Fruit fly (Drosophila melanogaster) whole organism, embryonic: ENCODE data around the gene Cyp6d4.

Experiments used
- BtbVII ChIP-seq: fragments of 200-800 bp; sonication (Bioruptor generic); optimal IDR thresholded peaks from 3 replicates; lab custom pipeline; 2017; ENCODE audit warnings: missing biosample characterization, mild to moderate bottlenecking, missing genetic modification characterization
- CG12219 ChIP-seq: fragments of 200-800 bp; sonication (Bioruptor generic); optimal IDR thresholded peaks from 3 replicates; lab custom pipeline; 2018; ENCODE audit warnings: missing biosample characterization, mild to moderate bottlenecking, missing genetic modification characterization
- CG15696 ChIP-seq: fragments of 200-800 bp; sonication (Bioruptor generic); optimal IDR thresholded peaks from 2 replicates; lab custom pipeline; 2019; ENCODE audit warnings: missing biosample characterization, mild to moderate bottlenecking, missing genetic modification characterization, moderate library complexity
- CG2889 ChIP-seq: fragments of 200-800 bp; sonication (Bioruptor generic); IDR thresholded peaks from 3 replicates; pipeline ENCODE4 v1.3.6; 2022; ENCODE audit warnings: missing biosample characterization, missing genetic modification characterization
- Dfd ChIP-seq, 2 experiments: fragments of >200 bp; optimal IDR thresholded peaks; 2 replicates each; lab custom pipeline; 2017; ENCODE audit warnings: missing biosample characterization in 2 of 2, missing genetic modification characterization in 2 of 2
- Oaz ChIP-seq: fragments of 200-800 bp; sonication (Bioruptor generic); IDR thresholded peaks from 2 replicates; pipeline ENCODE4 v1.3.6; 2022; ENCODE audit warnings: missing biosample characterization, missing genetic modification characterization
- Side ChIP-seq: fragments of 200-800 bp; sonication (Bioruptor generic); optimal IDR thresholded peaks from 2 replicates; lab custom pipeline; 2016; ENCODE audit warnings: missing biosample characterization, missing genetic modification characterization
- fd96Cb ChIP-seq: fragments of 200-800 bp; sonication (Bioruptor generic); optimal IDR thresholded peaks from 2 replicates; lab custom pipeline; 2018; ENCODE audit warnings: missing biosample characterization, mild to moderate bottlenecking, missing genetic modification characterization, moderate library complexity
- so ChIP-seq: fragments of 200-800 bp; sonication (Bioruptor generic); IDR thresholded peaks from 3 replicates; pipeline ENCODE4 v1.3.6; 2022; ENCODE audit warnings: missing biosample characterization, missing genetic modification characterization

DNA sequence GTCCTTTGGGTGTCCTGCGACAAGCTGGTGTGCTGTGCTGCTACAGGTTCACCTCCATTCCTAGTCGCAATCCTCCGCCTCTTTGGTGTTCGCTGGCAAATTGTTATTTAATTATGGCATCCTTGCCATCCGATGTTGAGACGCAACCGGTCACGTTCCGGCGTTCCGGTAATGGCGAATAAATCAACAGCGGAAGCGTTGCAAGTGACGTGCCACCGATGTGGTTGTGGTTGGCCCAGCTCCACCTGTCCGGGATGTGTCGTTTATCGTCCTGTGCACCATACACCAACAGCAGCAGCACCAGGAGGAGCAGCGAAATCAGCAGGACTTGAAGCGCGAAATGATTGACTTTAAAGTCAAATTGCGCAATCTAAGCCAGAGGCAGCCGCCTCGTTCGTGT lies 48.3 kb upstream of the Cyp6d4 start:
- no peak for TF ChIP-seq BtbVII (GFP tag; lab: Kevin White, UChicago)
- no peak for TF ChIP-seq CG2889 (GFP tag; lab: Robert Waterston, UW)
- TF ChIP-seq fd96Cb (tag; lab: Kevin White, UChicago), result no peak
- TF ChIP-seq Side (GFP tag; lab: Kevin White, UChicago), result no peak
- no peak for TF ChIP-seq CG15696 (tag; lab: Kevin White, UChicago)
- TF ChIP-seq so (GFP tag; lab: Robert Waterston, UW), result no peak
- TF ChIP-seq CG12219 (GFP tag; lab: Kevin White, UChicago), result no peak
- TF ChIP-seq Oaz (GFP tag; lab: Robert Waterston, UW), result no peak
- no peak for TF ChIP-seq Dfd (GFP tag; optimal IDR thresholded peaks at IDR 0.05; lab: Kevin White, UChicago)
